Worm (Caenorhabditis elegans): ENCODE results near the gene str-144.

DNA sequence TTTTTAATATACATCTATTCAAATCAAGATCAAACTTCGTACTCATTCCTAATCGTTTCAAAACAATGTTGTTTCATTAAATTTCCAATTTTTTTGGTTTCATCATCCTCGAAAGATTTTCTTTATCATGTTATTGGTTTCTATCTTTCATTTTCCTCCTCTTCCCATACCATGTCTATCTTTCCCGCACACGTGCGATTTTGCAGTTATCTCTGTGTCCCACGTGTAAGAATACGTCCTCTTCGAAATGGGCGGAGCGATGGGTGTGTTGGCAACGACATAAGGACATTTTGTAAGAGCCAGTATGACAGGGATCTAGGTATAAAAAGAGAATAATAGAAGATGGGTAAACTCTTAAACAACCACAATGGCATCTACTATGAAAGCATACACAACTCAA is 45.6 kb downstream of the str-144 start, which contains the start of gene F43H9.4:
- TF ChIP-seq ceh-45 (GFP tag; IDR thresholded peaks at IDR 0.05) (no peak), lim-6 (tag; optimal IDR thresholded peaks at IDR 0.05) (no peak), ama-1 (optimal IDR thresholded peaks at IDR 0.05) (no peak), rnt-1 (tag; optimal IDR thresholded peaks at IDR 0.05) (no peak), hlh-8 (tag; optimal IDR thresholded peaks at IDR 0.05) (no peak)

All from whole organism, late embryonic.